Worm (Caenorhabditis elegans) whole organism, mixed stage, embryonic: ENCODE results near the gene C15B12.4.

ENCODE experiments used
- bed-3 ChIP-seq: fragments of 200-800 bp; sonication (Bioruptor generic); optimal IDR thresholded peaks from 3 replicates; lab custom pipeline; 2018; ENCODE audit warnings: mild to moderate bottlenecking, missing genetic modification characterization, moderate library complexity, missing compliant biosample characterization
- blmp-1 ChIP-seq: fragments of 150-350 bp; optimal IDR thresholded peaks from 2 replicates; lab custom pipeline; 2014; ENCODE audit warnings: missing biosample characterization, missing genetic modification characterization
- ceh-39 ChIP-seq: fragments of 150-350 bp; optimal IDR thresholded peaks from 2 replicates; lab custom pipeline; 2014; ENCODE audit warnings: missing biosample characterization, missing genetic modification characterization
- ceh-43 ChIP-seq: fragments of 200-800 bp; sonication (Bioruptor generic); optimal IDR thresholded peaks from 2 replicates; lab custom pipeline; 2018; ENCODE audit warnings: mild to moderate bottlenecking, missing genetic modification characterization, moderate library complexity, missing compliant biosample characterization
- ceh-83 ChIP-seq: fragments of 200-800 bp; sonication (Bioruptor generic); optimal IDR thresholded peaks from 2 replicates; lab custom pipeline; 2018; ENCODE audit warnings: mild to moderate bottlenecking, missing genetic modification characterization, missing compliant biosample characterization
- ces-1 ChIP-seq: fragments of 150-350 bp; optimal IDR thresholded peaks from 2 replicates; lab custom pipeline; 2014; ENCODE audit warnings: missing biosample characterization, missing genetic modification reagents, missing genetic modification characterization
- cnd-1 ChIP-seq: fragments of 200-800 bp; sonication (Bioruptor generic); optimal IDR thresholded peaks from 2 replicates; lab custom pipeline; 2018; ENCODE audit warnings: mild to moderate bottlenecking, missing genetic modification characterization, missing compliant biosample characterization
- drap-1 ChIP-seq: fragments of 200-800 bp; sonication (Bioruptor generic); optimal IDR thresholded peaks from 3 replicates; lab custom pipeline; 2018; ENCODE audit warnings: mild to moderate bottlenecking, missing genetic modification characterization, missing compliant biosample characterization
- elt-1 ChIP-seq: sonication (generic microtip); optimal IDR thresholded peaks from 2 replicates; lab custom pipeline; 2017; ENCODE audit warnings: missing genetic modification characterization, mild to moderate bottlenecking, missing compliant biosample characterization, antibody characterized with exemption, moderate library complexity, borderline replicate concordance; ENCODE audit not compliant: insufficient read depth
- elt-3 ChIP-seq: fragments of 150-350 bp; optimal IDR thresholded peaks from 2 replicates; lab custom pipeline; 2014; ENCODE audit warnings: missing biosample characterization, missing genetic modification characterization
- flh-1 ChIP-seq: fragments of 200-800 bp; sonication (Bioruptor generic); optimal IDR thresholded peaks from 2 replicates; lab custom pipeline; 2018; ENCODE audit warnings: mild to moderate bottlenecking, missing genetic modification characterization, moderate library complexity, missing compliant biosample characterization
- ham-2 ChIP-seq: fragments of 200-800 bp; sonication (Bioruptor generic); optimal IDR thresholded peaks from 2 replicates; lab custom pipeline; 2018; ENCODE audit warnings: mild to moderate bottlenecking, missing genetic modification characterization, missing compliant biosample characterization
- hlh-1 ChIP-seq: fragments of 150-350 bp; optimal IDR thresholded peaks from 2 replicates; lab custom pipeline; 2014; ENCODE audit warnings: missing biosample characterization, missing genetic modification reagents, missing genetic modification characterization
- lin-13 ChIP-seq: fragments of 150-350 bp; optimal IDR thresholded peaks from 2 replicates; lab custom pipeline; 2014; ENCODE audit warnings: missing biosample characterization, missing genetic modification characterization
- lin-32 ChIP-seq: fragments of 200-800 bp; sonication (Bioruptor generic); optimal IDR thresholded peaks from 2 replicates; lab custom pipeline; 2018; ENCODE audit warnings: mild to moderate bottlenecking, missing genetic modification characterization, missing compliant biosample characterization
- lsy-2 ChIP-seq: fragments of 150-350 bp; optimal IDR thresholded peaks from 2 replicates; lab custom pipeline; 2014; ENCODE audit warnings: missing biosample characterization, missing genetic modification characterization
- mab-5 ChIP-seq: fragments of 150-350 bp; optimal IDR thresholded peaks from 2 replicates; lab custom pipeline; 2014; ENCODE audit warnings: missing biosample characterization, missing genetic modification characterization
- mep-1 ChIP-seq: fragments of 150-350 bp; optimal IDR thresholded peaks from 2 replicates; lab custom pipeline; 2017; ENCODE audit warnings: missing biosample characterization, missing genetic modification reagents, missing genetic modification characterization, inconsistent platforms
- mls-2 ChIP-seq: sonication (generic microtip); optimal IDR thresholded peaks from 2 replicates; lab custom pipeline; 2016; ENCODE audit warnings: mild to moderate bottlenecking, missing genetic modification characterization, moderate library complexity, missing compliant biosample characterization
- nhr-12 ChIP-seq: fragments of 150-350 bp; optimal IDR thresholded peaks from 2 replicates; lab custom pipeline; 2014; ENCODE audit warnings: missing biosample characterization, missing genetic modification characterization
- nhr-2 ChIP-seq: fragments of 150-350 bp; optimal IDR thresholded peaks from 2 replicates; lab custom pipeline; 2014; ENCODE audit warnings: missing biosample characterization, missing genetic modification characterization
- nhr-237 ChIP-seq: fragments of 150-350 bp; optimal IDR thresholded peaks from 2 replicates; lab custom pipeline; 2014; ENCODE audit warnings: missing biosample characterization, missing genetic modification characterization
- nhr-28 ChIP-seq: fragments of 150-350 bp; optimal IDR thresholded peaks from 2 replicates; lab custom pipeline; 2014; ENCODE audit warnings: missing biosample characterization, missing genetic modification characterization
- nhr-76 ChIP-seq: sonication (generic microtip); optimal IDR thresholded peaks from 2 replicates; lab custom pipeline; 2017; ENCODE audit warnings: missing biosample characterization, missing genetic modification characterization
- pha-4 ChIP-seq: fragments of 150-350 bp; optimal IDR thresholded peaks from 2 replicates; lab custom pipeline; 2018; ENCODE audit warnings: missing biosample characterization, missing genetic modification reagents, missing genetic modification characterization
- sem-2 ChIP-seq: fragments of 200-800 bp; sonication (Bioruptor generic); optimal IDR thresholded peaks from 2 replicates; lab custom pipeline; 2018; ENCODE audit warnings: mild to moderate bottlenecking, missing genetic modification characterization, missing compliant biosample characterization
- snpc-4 ChIP-seq: fragments of 150-350 bp; optimal IDR thresholded peaks from 2 replicates; lab custom pipeline; 2014; ENCODE audit warnings: missing biosample characterization, missing genetic modification characterization
- sptf-1 ChIP-seq: sonication (generic microtip); optimal IDR thresholded peaks from 2 replicates; lab custom pipeline; 2017; ENCODE audit warnings: mild to moderate bottlenecking, missing genetic modification characterization, moderate library complexity, missing compliant biosample characterization
- tbx-8 ChIP-seq: fragments of 200-800 bp; sonication (Bioruptor generic); optimal IDR thresholded peaks from 2 replicates; lab custom pipeline; 2018; ENCODE audit warnings: mild to moderate bottlenecking, missing genetic modification characterization, moderate library complexity, missing compliant biosample characterization
- unc-120 ChIP-seq: sonication (generic microtip); optimal IDR thresholded peaks from 2 replicates; lab custom pipeline; 2017; ENCODE audit warnings: missing genetic modification characterization, missing compliant biosample characterization; ENCODE audit not compliant: poor library complexity, severe bottlenecking
- unc-39 ChIP-seq: fragments of 150-350 bp; optimal IDR thresholded peaks from 2 replicates; lab custom pipeline; 2014; ENCODE audit warnings: missing biosample characterization, missing genetic modification characterization
- unc-62 ChIP-seq: fragments of 150-350 bp; optimal IDR thresholded peaks from 2 replicates; lab custom pipeline; 2014; ENCODE audit warnings: missing biosample characterization, missing genetic modification reagents, missing genetic modification characterization
- zip-8 ChIP-seq: fragments of 150-350 bp; optimal IDR thresholded peaks from 2 replicates; lab custom pipeline; 2014; ENCODE audit warnings: missing biosample characterization, missing genetic modification characterization
- ztf-11 ChIP-seq: fragments of 150-350 bp; optimal IDR thresholded peaks from 2 replicates; lab custom pipeline; 2014; ENCODE audit warnings: missing biosample characterization, missing genetic modification characterization

C15B12.4 gene

DNA sequence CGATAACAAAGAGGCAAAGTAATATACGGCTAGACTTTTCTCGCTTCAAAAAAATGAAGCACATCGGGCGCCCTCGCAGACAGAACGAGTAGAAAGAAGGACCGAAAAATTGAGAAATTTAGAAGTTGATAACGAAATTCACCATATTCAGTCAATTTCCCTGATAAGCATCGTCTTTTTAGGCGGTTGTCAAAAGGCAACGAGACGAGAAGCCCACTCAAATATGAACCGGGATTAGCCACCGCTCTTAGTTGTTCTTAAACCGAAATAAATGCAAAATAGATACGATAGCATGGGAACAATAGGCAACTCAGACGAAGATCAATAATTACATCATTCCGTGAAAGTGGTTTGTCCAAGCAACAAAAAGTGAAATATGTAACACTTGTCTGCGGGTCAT lies 29.6 kb upstream of the C15B12.4 start:
- no peak for TF ChIP-seq ces-1 (GFP tag; lab: Kevin White, UChicago)
- no peak for TF ChIP-seq ceh-39 (tag; lab: Kevin White, UChicago)
- no peak for TF ChIP-seq ham-2
- no peak for TF ChIP-seq unc-120
- no peak for TF ChIP-seq unc-62 (GFP tag; lab: Kevin White, UChicago)
- no peak for TF ChIP-seq nhr-2 (tag; lab: Kevin White, UChicago)
- TF ChIP-seq nhr-12 (tag; lab: Kevin White, UChicago) = no peak
- no peak for TF ChIP-seq lin-13 (tag; lab: Kevin White, UChicago)
- no peak for TF ChIP-seq ztf-11 (tag; lab: Kevin White, UChicago)
- TF ChIP-seq sem-2 (GFP tag; lab: Kevin White, UChicago) = no peak
- no peak for TF ChIP-seq mls-2 (tag; lab: Kevin White, UChicago)
- no peak for TF ChIP-seq elt-1
- TF ChIP-seq snpc-4 (tag; lab: Kevin White, UChicago) = no peak
- no peak for TF ChIP-seq pha-4 (tag; lab: Kevin White, UChicago)
- no peak for TF ChIP-seq blmp-1
- no peak for TF ChIP-seq sptf-1
- TF ChIP-seq bed-3 = no peak

ce11 chrX:6499736-6500135 lies 26.2 kb upstream of the C15B12.4 start, which contains the start of gene actl-1:
actl-1 (minus strand) TSS chrX:6499836.
- TF ChIP-seq mep-1 (tag; lab: Kevin White, UChicago) (no peak), ces-1 (GFP tag; lab: Kevin White, UChicago) (no peak), flh-1 (GFP tag; lab: Kevin White, UChicago) (no peak), cnd-1 (tag; lab: Kevin White, UChicago) (no peak), bed-3 (no peak), mab-5 (tag; lab: Kevin White, UChicago) (no peak), snpc-4 (tag; lab: Kevin White, UChicago) (no peak), sem-2 (GFP tag; lab: Kevin White, UChicago) (no peak), nhr-237 (tag; lab: Kevin White, UChicago) (no peak), elt-1 (no peak), ztf-11 (tag; lab: Kevin White, UChicago) (no peak), pha-4 (tag; lab: Kevin White, UChicago) (no peak), lin-32 (GFP tag; lab: Kevin White, UChicago) (no peak), ceh-43 (GFP tag; lab: Kevin White, UChicago) (no peak), sptf-1 (no peak), elt-3 (tag; lab: Kevin White, UChicago) (no peak), nhr-2 (tag; lab: Kevin White, UChicago) (no peak)

ce11 chrX:6484780-6485179 lies 11.2 kb upstream of the C15B12.4 start, which contains the start of gene gar-1:
gar-1 (minus strand) TSS chrX:6484880.
- TF ChIP-seq sptf-1 = no peak
- no peak for TF ChIP-seq snpc-4 (tag; lab: Kevin White, UChicago)
- no peak for TF ChIP-seq cnd-1 (tag; lab: Kevin White, UChicago)
- no peak for TF ChIP-seq ceh-43 (GFP tag; lab: Kevin White, UChicago)
- no peak for TF ChIP-seq ceh-83 (GFP tag; lab: Kevin White, UChicago)
- no peak for TF ChIP-seq elt-1
- no peak for TF ChIP-seq blmp-1
- TF ChIP-seq pha-4 (tag; lab: Kevin White, UChicago) = no peak
- TF ChIP-seq drap-1 (GFP tag; lab: Kevin White, UChicago) = no peak

ce11 chrX:6476540-6476939 lies 3.0 kb upstream of the C15B12.4 start, which contains the start of gene C15B12.1:
C15B12.1 (plus strand) TSS chrX:6476810.
- TF ChIP-seq lsy-2 (tag; lab: Kevin White, UChicago) = no peak
- no peak for TF ChIP-seq ztf-11 (tag; lab: Kevin White, UChicago)
- no peak for TF ChIP-seq unc-39 (tag; lab: Kevin White, UChicago)
- no peak for TF ChIP-seq zip-8 (tag; lab: Kevin White, UChicago)
- TF ChIP-seq cnd-1 (tag; lab: Kevin White, UChicago) = no peak
- TF ChIP-seq nhr-28 = no peak
- TF ChIP-seq tbx-8 = no peak
- TF ChIP-seq ces-1 (GFP tag; lab: Kevin White, UChicago) = no peak
- no peak for TF ChIP-seq flh-1 (GFP tag; lab: Kevin White, UChicago)
- no peak for TF ChIP-seq nhr-76 (tag; lab: Kevin White, UChicago)
- no peak for TF ChIP-seq mls-2 (tag; lab: Kevin White, UChicago)
- TF ChIP-seq ceh-39 (tag; lab: Kevin White, UChicago) = no peak
- TF ChIP-seq sem-2 (GFP tag; lab: Kevin White, UChicago) = no peak
- TF ChIP-seq blmp-1 = no peak
- TF ChIP-seq pha-4 (tag; lab: Kevin White, UChicago) = no peak
- TF ChIP-seq nhr-237 (tag; lab: Kevin White, UChicago) = no peak
- TF ChIP-seq elt-3 (tag; lab: Kevin White, UChicago) = no peak
- TF ChIP-seq unc-120 = no peak
- no peak for TF ChIP-seq hlh-1
- no peak for TF ChIP-seq ham-2
